Worm (Caenorhabditis elegans) whole organism, mixed stage, embryonic: ENCODE measurements around the gene unc-82.

ENCODE experiments used
- M03D4.4 ChIP-seq: sonication (generic microtip); optimal IDR thresholded peaks from 2 replicates; lab custom pipeline; 2017; ENCODE audit warnings: mild to moderate bottlenecking, missing genetic modification characterization, missing compliant biosample characterization
- bed-3 ChIP-seq: fragments of 200-800 bp; sonication (Bioruptor generic); optimal IDR thresholded peaks from 3 replicates; lab custom pipeline; 2018; ENCODE audit warnings: mild to moderate bottlenecking, missing genetic modification characterization, moderate library complexity, missing compliant biosample characterization
- blmp-1 ChIP-seq: fragments of 150-350 bp; optimal IDR thresholded peaks from 2 replicates; lab custom pipeline; 2014; ENCODE audit warnings: missing biosample characterization, missing genetic modification characterization
- ceh-39 ChIP-seq: fragments of 150-350 bp; optimal IDR thresholded peaks from 2 replicates; lab custom pipeline; 2014; ENCODE audit warnings: missing biosample characterization, missing genetic modification characterization
- ceh-43 ChIP-seq: fragments of 200-800 bp; sonication (Bioruptor generic); optimal IDR thresholded peaks from 2 replicates; lab custom pipeline; 2018; ENCODE audit warnings: mild to moderate bottlenecking, missing genetic modification characterization, moderate library complexity, missing compliant biosample characterization
- ceh-83 ChIP-seq: fragments of 200-800 bp; sonication (Bioruptor generic); optimal IDR thresholded peaks from 2 replicates; lab custom pipeline; 2018; ENCODE audit warnings: mild to moderate bottlenecking, missing genetic modification characterization, missing compliant biosample characterization
- ces-1 ChIP-seq: fragments of 150-350 bp; optimal IDR thresholded peaks from 2 replicates; lab custom pipeline; 2014; ENCODE audit warnings: missing biosample characterization, missing genetic modification reagents, missing genetic modification characterization
- cnd-1 ChIP-seq: fragments of 200-800 bp; sonication (Bioruptor generic); optimal IDR thresholded peaks from 2 replicates; lab custom pipeline; 2018; ENCODE audit warnings: mild to moderate bottlenecking, missing genetic modification characterization, missing compliant biosample characterization
- drap-1 ChIP-seq: fragments of 200-800 bp; sonication (Bioruptor generic); optimal IDR thresholded peaks from 3 replicates; lab custom pipeline; 2018; ENCODE audit warnings: mild to moderate bottlenecking, missing genetic modification characterization, missing compliant biosample characterization
- elt-1 ChIP-seq: sonication (generic microtip); optimal IDR thresholded peaks from 2 replicates; lab custom pipeline; 2017; ENCODE audit warnings: missing genetic modification characterization, mild to moderate bottlenecking, missing compliant biosample characterization, antibody characterized with exemption, moderate library complexity, borderline replicate concordance; ENCODE audit not compliant: insufficient read depth
- elt-3 ChIP-seq: fragments of 150-350 bp; optimal IDR thresholded peaks from 2 replicates; lab custom pipeline; 2014; ENCODE audit warnings: missing biosample characterization, missing genetic modification characterization
- flh-1 ChIP-seq: fragments of 200-800 bp; sonication (Bioruptor generic); optimal IDR thresholded peaks from 2 replicates; lab custom pipeline; 2018; ENCODE audit warnings: mild to moderate bottlenecking, missing genetic modification characterization, moderate library complexity, missing compliant biosample characterization
- ham-2 ChIP-seq: fragments of 200-800 bp; sonication (Bioruptor generic); optimal IDR thresholded peaks from 2 replicates; lab custom pipeline; 2018; ENCODE audit warnings: mild to moderate bottlenecking, missing genetic modification characterization, missing compliant biosample characterization
- hlh-1 ChIP-seq: fragments of 150-350 bp; optimal IDR thresholded peaks from 2 replicates; lab custom pipeline; 2014; ENCODE audit warnings: missing biosample characterization, missing genetic modification reagents, missing genetic modification characterization
- lin-13 ChIP-seq: fragments of 150-350 bp; optimal IDR thresholded peaks from 2 replicates; lab custom pipeline; 2014; ENCODE audit warnings: missing biosample characterization, missing genetic modification characterization
- lin-32 ChIP-seq: fragments of 200-800 bp; sonication (Bioruptor generic); optimal IDR thresholded peaks from 2 replicates; lab custom pipeline; 2018; ENCODE audit warnings: mild to moderate bottlenecking, missing genetic modification characterization, missing compliant biosample characterization
- lsy-2 ChIP-seq: fragments of 150-350 bp; optimal IDR thresholded peaks from 2 replicates; lab custom pipeline; 2014; ENCODE audit warnings: missing biosample characterization, missing genetic modification characterization
- mab-5 ChIP-seq: fragments of 150-350 bp; optimal IDR thresholded peaks from 2 replicates; lab custom pipeline; 2014; ENCODE audit warnings: missing biosample characterization, missing genetic modification characterization
- mep-1 ChIP-seq: fragments of 150-350 bp; optimal IDR thresholded peaks from 2 replicates; lab custom pipeline; 2017; ENCODE audit warnings: missing biosample characterization, missing genetic modification reagents, missing genetic modification characterization, inconsistent platforms
- mls-2 ChIP-seq: sonication (generic microtip); optimal IDR thresholded peaks from 2 replicates; lab custom pipeline; 2016; ENCODE audit warnings: mild to moderate bottlenecking, missing genetic modification characterization, moderate library complexity, missing compliant biosample characterization
- nhr-12 ChIP-seq: fragments of 150-350 bp; optimal IDR thresholded peaks from 2 replicates; lab custom pipeline; 2014; ENCODE audit warnings: missing biosample characterization, missing genetic modification characterization
- nhr-2 ChIP-seq: fragments of 150-350 bp; optimal IDR thresholded peaks from 2 replicates; lab custom pipeline; 2014; ENCODE audit warnings: missing biosample characterization, missing genetic modification characterization
- nhr-237 ChIP-seq: fragments of 150-350 bp; optimal IDR thresholded peaks from 2 replicates; lab custom pipeline; 2014; ENCODE audit warnings: missing biosample characterization, missing genetic modification characterization
- nhr-28 ChIP-seq: fragments of 150-350 bp; optimal IDR thresholded peaks from 2 replicates; lab custom pipeline; 2014; ENCODE audit warnings: missing biosample characterization, missing genetic modification characterization
- nhr-76 ChIP-seq: sonication (generic microtip); optimal IDR thresholded peaks from 2 replicates; lab custom pipeline; 2017; ENCODE audit warnings: missing biosample characterization, missing genetic modification characterization
- pha-4 ChIP-seq: fragments of 150-350 bp; optimal IDR thresholded peaks from 2 replicates; lab custom pipeline; 2018; ENCODE audit warnings: missing biosample characterization, missing genetic modification reagents, missing genetic modification characterization
- sem-2 ChIP-seq: fragments of 200-800 bp; sonication (Bioruptor generic); optimal IDR thresholded peaks from 2 replicates; lab custom pipeline; 2018; ENCODE audit warnings: mild to moderate bottlenecking, missing genetic modification characterization, missing compliant biosample characterization
- snpc-4 ChIP-seq: fragments of 150-350 bp; optimal IDR thresholded peaks from 2 replicates; lab custom pipeline; 2014; ENCODE audit warnings: missing biosample characterization, missing genetic modification characterization
- sptf-1 ChIP-seq: sonication (generic microtip); optimal IDR thresholded peaks from 2 replicates; lab custom pipeline; 2017; ENCODE audit warnings: mild to moderate bottlenecking, missing genetic modification characterization, moderate library complexity, missing compliant biosample characterization
- tbx-8 ChIP-seq: fragments of 200-800 bp; sonication (Bioruptor generic); optimal IDR thresholded peaks from 2 replicates; lab custom pipeline; 2018; ENCODE audit warnings: mild to moderate bottlenecking, missing genetic modification characterization, moderate library complexity, missing compliant biosample characterization
- unc-120 ChIP-seq: sonication (generic microtip); optimal IDR thresholded peaks from 2 replicates; lab custom pipeline; 2017; ENCODE audit warnings: missing genetic modification characterization, missing compliant biosample characterization; ENCODE audit not compliant: poor library complexity, severe bottlenecking
- unc-39 ChIP-seq: fragments of 150-350 bp; optimal IDR thresholded peaks from 2 replicates; lab custom pipeline; 2014; ENCODE audit warnings: missing biosample characterization, missing genetic modification characterization
- unc-62 ChIP-seq: fragments of 150-350 bp; optimal IDR thresholded peaks from 2 replicates; lab custom pipeline; 2014; ENCODE audit warnings: missing biosample characterization, missing genetic modification reagents, missing genetic modification characterization
- zip-8 ChIP-seq: fragments of 150-350 bp; optimal IDR thresholded peaks from 2 replicates; lab custom pipeline; 2014; ENCODE audit warnings: missing biosample characterization, missing genetic modification characterization
- ztf-11 ChIP-seq: fragments of 150-350 bp; optimal IDR thresholded peaks from 2 replicates; lab custom pipeline; 2014; ENCODE audit warnings: missing biosample characterization, missing genetic modification characterization

unc-82 gene

ce11 chrIV:7477697-7478096 is 53.4 kb downstream of the unc-82 start:
- TF ChIP-seq mls-2 (tag; lab: Kevin White, UChicago) (no peak), hlh-1 (no peak), elt-1 (no peak), ceh-83 (GFP tag; lab: Kevin White, UChicago) (no peak), mab-5 (tag; lab: Kevin White, UChicago) (no peak), nhr-76 (no peak)

ce11 chrIV:7478134-7478533 is 53.8 kb downstream of the unc-82 start, which contains the start of gene rod-1:
rod-1 (plus strand) TSS chrIV:7478452.
- no peak for TF ChIP-seq ces-1 (GFP tag; lab: Kevin White, UChicago)
- TF ChIP-seq mab-5 (tag; lab: Kevin White, UChicago): no peak
- TF ChIP-seq lin-32 (GFP tag; lab: Kevin White, UChicago): no peak

ce11 chrIV:7486201-7486947 is 62.1 kb downstream of the unc-82 start, which contains the start of the genes his-61 and his-62:
his-61 (minus strand) TSS chrIV:7486217.
his-62 (plus strand) TSS chrIV:7486545.
- TF ChIP-seq unc-120 (tag; lab: Kevin White, UChicago): no peak
- TF ChIP-seq ztf-11 (tag; lab: Kevin White, UChicago): peak; percentile 86
- no peak for TF ChIP-seq ceh-43 (GFP tag; lab: Kevin White, UChicago)
- no peak for TF ChIP-seq blmp-1 (tag; lab: Kevin White, UChicago)
- TF ChIP-seq nhr-237 (tag; lab: Kevin White, UChicago): no peak
- no peak for TF ChIP-seq nhr-76
- no peak for TF ChIP-seq tbx-8 (GFP tag; lab: Kevin White, UChicago)
- no peak for TF ChIP-seq elt-3 (tag; lab: Kevin White, UChicago)
- peak; percentile 50 for TF ChIP-seq sem-2
- TF ChIP-seq pha-4 (tag; lab: Kevin White, UChicago): peak; percentile 88
- TF ChIP-seq elt-1: no peak
- TF ChIP-seq lsy-2 (tag; lab: Kevin White, UChicago): peak; percentile 69
- no peak for TF ChIP-seq unc-62 (GFP tag; lab: Kevin White, UChicago)
- no peak for TF ChIP-seq nhr-28 (tag; lab: Kevin White, UChicago)
- TF ChIP-seq mep-1 (tag; lab: Kevin White, UChicago): peak; percentile 55
- TF ChIP-seq M03D4.4 (tag; lab: Kevin White, UChicago): peak; percentile 86
- peak; percentile 56 for TF ChIP-seq nhr-12 (tag; lab: Kevin White, UChicago)
- TF ChIP-seq lin-13 (tag; lab: Kevin White, UChicago): peak; percentile 93
- peak; percentile 4 for TF ChIP-seq ham-2 (GFP tag; lab: Kevin White, UChicago)
- no peak for TF ChIP-seq lin-32 (GFP tag; lab: Kevin White, UChicago)
- no peak for TF ChIP-seq ceh-83 (GFP tag; lab: Kevin White, UChicago)
- peak; percentile 88 for TF ChIP-seq cnd-1 (tag; lab: Kevin White, UChicago)
- TF ChIP-seq ceh-39 (tag; lab: Kevin White, UChicago): peak; percentile 76
- TF ChIP-seq unc-39 (tag; lab: Kevin White, UChicago): peak; percentile 99
- TF ChIP-seq nhr-2: peak; percentile 41
- no peak for TF ChIP-seq zip-8 (tag; lab: Kevin White, UChicago)
- peak; percentile 56 for TF ChIP-seq ces-1 (GFP tag; lab: Kevin White, UChicago)
- TF ChIP-seq drap-1 (GFP tag; lab: Kevin White, UChicago): peak; percentile 53
- no peak for TF ChIP-seq flh-1
- TF ChIP-seq snpc-4: no peak
- peak; percentile 14 for TF ChIP-seq hlh-1
- peak; percentile 86 for TF ChIP-seq mls-2 (tag; lab: Kevin White, UChicago)
- TF ChIP-seq sptf-1 (tag; lab: Kevin White, UChicago): peak; percentile 75
- TF ChIP-seq mab-5 (tag; lab: Kevin White, UChicago): no peak
- TF ChIP-seq bed-3 (GFP tag; lab: Kevin White, UChicago): no peak
